Worm (Caenorhabditis elegans): Measurements from ENCODE around the gene F16G10.5.

Gene F16G10.5

DNA sequence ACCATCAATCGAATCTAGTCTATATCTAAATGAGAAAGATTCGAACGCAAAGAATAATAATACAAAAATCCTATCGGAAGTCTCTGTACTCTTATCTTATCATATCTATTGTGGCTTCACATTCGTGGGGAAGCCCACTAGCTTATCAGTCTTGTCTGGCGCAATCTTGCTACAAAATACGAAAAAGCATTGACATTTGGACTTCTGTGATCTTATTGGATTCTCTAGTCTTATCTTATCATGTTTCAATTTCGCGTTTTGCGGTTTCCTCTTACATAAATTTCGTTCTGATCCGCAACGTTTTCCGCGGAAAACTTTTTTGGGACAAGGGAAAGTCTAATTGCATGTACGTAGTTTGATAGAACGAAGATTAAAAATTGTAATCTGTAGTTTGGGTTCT lies 32.7 kb downstream of the F16G10.5 start:
- TF ChIP-seq unc-62 (GFP tag; optimal IDR thresholded peaks at IDR 0.05), result no peak

DNA sequence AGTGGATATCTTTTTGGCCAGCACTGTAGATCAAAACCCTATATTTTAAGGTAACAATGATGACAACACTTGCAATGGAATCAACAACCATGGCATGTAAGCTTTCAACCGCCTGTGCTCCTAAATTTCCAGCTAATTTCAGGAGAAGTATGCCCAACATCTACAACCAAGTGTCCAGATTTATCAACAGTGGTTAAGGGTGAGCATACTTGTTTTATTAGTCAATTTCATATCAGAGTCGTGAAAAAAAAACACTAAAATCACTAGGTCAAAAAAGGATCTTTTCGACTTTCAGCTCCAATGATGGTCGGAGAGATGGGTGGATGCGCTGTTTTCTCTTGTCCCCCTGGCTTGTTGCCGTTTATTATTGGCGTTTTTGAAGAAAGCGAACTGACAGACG lies 36.9 kb downstream of the F16G10.5 start, which contains the start of gene F16G10.1:
TSS of gene F16G10.1 (plus strand) at position 301 of the 400 bp plus-strand sequence.
- no peak for TF ChIP-seq unc-62 (GFP tag; optimal IDR thresholded peaks at IDR 0.05)

DNA sequence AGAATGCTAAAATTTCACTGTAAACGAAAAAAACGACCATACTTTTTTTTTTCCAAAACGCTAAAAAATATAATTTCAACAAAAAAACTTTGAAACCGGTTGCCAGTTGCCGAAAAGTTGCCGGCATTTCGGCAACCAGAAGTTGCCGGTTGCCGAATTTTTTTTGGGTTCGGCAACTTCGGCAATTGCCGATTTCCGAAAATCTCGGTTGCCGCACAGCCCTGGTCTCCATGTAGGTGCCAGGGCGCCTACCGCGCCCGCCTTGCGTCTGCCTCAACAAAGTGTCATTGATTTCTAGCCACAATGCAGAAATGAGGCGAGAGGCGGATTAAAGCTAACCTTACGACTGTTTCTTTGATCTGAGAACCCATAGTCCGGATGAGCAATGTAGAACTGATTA lies 44.0 kb downstream of the F16G10.5 start:
- TF ChIP-seq unc-62 (GFP tag; optimal IDR thresholded peaks at IDR 0.05), result no peak

DNA sequence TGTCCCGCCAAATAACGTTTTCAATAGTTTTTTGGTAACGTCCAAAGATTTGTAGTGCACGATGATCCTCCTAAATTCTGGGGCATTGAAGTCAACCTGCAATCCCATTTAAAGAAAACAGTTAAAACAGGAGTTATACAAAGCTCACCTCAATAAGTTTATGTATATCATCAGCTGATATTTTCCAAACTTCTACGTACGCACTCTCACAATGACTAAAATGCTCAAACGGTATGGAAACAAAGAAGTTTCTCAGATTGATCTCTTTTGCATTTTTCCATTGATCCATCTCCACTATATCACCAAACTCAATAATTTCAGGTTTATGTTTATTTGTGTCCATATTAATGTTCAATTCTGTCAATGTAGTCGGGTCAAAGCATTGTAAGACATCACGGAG lies 44.4 kb downstream of the F16G10.5 start:
- TF ChIP-seq unc-62 (GFP tag; optimal IDR thresholded peaks at IDR 0.05), result no peak

DNA sequence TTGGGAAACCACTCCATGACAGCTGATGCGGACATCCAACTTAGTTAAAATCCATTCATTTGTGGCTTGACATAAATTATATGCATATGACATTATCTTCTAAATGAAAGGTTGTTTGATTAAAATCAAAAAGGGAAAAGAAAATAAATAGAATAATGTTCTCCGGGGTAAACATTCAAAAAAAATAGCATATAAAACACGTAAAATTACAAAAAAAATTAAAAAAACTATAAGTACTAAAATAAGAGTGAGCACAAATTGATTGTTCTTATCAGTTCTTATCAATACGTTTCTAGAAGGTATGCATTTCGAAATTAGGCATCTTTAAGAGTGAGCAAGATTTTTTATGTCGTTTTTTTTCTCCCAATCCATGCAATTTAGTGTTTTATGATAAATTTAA lies 45.5 kb downstream of the F16G10.5 start, which contains the start of gene fbxa-182:
TSS of gene fbxa-182 (minus strand) at position 101 of the 400 bp plus-strand sequence.
- no peak for TF ChIP-seq unc-62 (GFP tag; optimal IDR thresholded peaks at IDR 0.05)

DNA sequence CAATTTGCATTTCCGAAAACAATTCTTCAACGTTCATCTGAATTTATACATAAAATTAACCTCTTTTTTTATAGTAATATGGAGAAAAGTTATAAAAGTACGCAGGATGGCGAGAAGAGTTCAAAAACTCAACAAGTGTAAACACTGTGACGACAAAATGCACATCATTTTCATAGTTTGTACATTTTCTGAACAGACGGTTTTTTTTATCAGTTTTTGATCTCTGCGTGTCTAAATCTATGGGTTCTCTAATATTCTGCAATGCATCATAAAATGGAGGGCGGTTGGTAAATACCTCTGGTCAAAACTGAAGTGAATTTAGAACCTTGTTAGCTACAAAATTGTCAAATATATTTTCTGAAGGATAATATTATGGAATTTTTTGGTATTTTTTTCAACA lies 48.3 kb downstream of the F16G10.5 start, which contains the start of gene fbxa-4:
TSS of gene fbxa-4 (minus strand) at position 93 of the 400 bp plus-strand sequence.
- TF ChIP-seq unc-62 (GFP tag; optimal IDR thresholded peaks at IDR 0.05), result no peak

DNA sequence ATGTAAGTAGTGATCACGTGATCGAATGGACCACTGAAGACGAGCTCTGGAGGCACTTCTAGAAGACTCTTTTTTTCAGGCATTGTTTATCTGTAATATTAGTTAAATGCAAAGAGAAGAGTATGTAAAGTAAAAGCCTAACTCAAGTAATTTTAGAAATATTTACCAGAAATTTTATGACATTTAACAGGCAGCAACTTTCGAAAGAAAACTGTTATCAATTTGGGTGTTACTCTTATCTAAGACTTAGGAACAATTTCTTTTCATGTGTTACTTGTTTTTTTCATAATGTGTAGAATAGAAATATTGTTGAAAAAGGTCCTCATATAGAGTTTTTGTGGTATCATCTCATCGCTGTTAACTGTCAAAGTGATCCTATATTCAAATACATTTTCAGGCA lies 50.8 kb downstream of the F16G10.5 start, which contains the start of the genes F42G2.5 and F42G2.7:
TSS of gene F42G2.5 (minus strand) at position 101 of the 400 bp plus-strand sequence.
TSS of gene F42G2.7 (plus strand) at position 270 of the 400 bp plus-strand sequence.
- TF ChIP-seq unc-62 (GFP tag; optimal IDR thresholded peaks at IDR 0.05), result no peak

Data from whole organism, dauer.